Fruit fly (Drosophila melanogaster): ENCODE results near the gene Ccp84Ag.

The Ccp84Ag gene

DNA sequence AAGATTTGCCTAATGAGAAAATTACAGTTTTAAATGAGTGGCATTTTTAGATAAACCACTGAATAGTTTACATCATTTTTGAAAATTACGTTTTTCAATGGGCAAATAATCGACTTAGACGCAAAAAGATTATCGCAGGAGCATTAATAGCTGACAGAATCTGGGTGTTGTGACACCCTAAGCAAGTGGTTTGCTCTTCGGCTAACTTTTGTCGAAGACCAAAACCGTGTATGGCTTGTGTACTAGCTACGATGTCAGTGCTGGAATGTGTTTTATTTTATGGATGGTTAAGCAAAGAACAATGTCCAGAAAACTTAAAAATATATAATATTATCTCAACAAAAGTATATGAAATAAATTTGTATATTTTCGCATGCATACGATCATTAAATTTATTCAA, 22.3 kb downstream of the Ccp84Ag start:
- no peak for TF ChIP-seq CG5204 (GFP tag; optimal IDR thresholded peaks at IDR 0.05)
- no peak for TF ChIP-seq CG33017 (tag; optimal IDR thresholded peaks at IDR 0.05)
- no peak for TF ChIP-seq CG14711 (tag; optimal IDR thresholded peaks at IDR 0.05)
- no peak for TF ChIP-seq cnc (optimal IDR thresholded peaks at IDR 0.05)
- no peak for TF ChIP-seq CG12768 (GFP tag; optimal IDR thresholded peaks at IDR 0.05)
- no peak for TF ChIP-seq cic (GFP tag; optimal IDR thresholded peaks at IDR 0.05)
- no peak for TF ChIP-seq pad (GFP tag; optimal IDR thresholded peaks at IDR 0.05)
- no peak for TF ChIP-seq Crg-1 (GFP tag; optimal IDR thresholded peaks at IDR 0.05)
- TF ChIP-seq tj (GFP tag; optimal IDR thresholded peaks at IDR 0.05) = no peak
- TF ChIP-seq Hr96 (GFP tag; optimal IDR thresholded peaks at IDR 0.05) = no peak
- no peak for TF ChIP-seq Clk (GFP tag; optimal IDR thresholded peaks at IDR 0.05)
- TF ChIP-seq CG7045 (GFP tag; optimal IDR thresholded peaks at IDR 0.05) = no peak
- no peak for TF ChIP-seq bab1 (GFP tag; optimal IDR thresholded peaks at IDR 0.05)
- TF ChIP-seq CG11617 (GFP tag; optimal IDR thresholded peaks at IDR 0.05) = no peak
- no peak for TF ChIP-seq toe (GFP tag; optimal IDR thresholded peaks at IDR 0.05)

DNA sequence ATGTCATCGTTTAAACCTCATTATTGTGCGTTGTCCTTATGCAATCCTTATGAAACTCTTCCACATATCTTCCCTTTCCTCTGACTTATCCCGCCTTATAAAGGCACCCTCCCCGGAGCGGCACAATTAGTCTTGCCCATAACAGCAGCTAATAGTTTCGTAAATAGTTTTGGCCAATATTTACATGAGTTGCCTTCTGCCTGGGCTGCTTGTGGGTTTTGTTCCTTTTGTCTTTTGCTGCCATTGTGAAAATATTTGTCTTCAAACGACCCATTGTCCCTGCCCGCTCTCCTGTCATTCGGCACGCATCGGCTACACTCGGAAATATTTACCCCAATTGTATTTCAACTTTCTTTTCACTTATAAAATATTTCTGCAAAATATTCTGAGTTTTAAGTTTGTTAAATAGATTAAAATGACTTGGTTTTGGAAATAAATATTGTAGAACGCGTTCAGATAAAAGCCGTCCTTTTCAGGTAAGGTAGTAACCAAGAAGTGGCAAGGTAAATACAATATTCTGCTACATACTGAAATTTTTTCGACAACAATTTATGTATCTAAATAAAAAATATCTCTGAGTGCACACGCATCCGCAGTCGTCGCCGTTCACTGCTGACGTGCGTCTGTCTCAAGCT, 37.1 kb downstream of the Ccp84Ag start:
- TF ChIP-seq CG14711 (tag; optimal IDR thresholded peaks at IDR 0.05) (no peak), Hr96 (GFP tag; optimal IDR thresholded peaks at IDR 0.05) (no peak), toe (GFP tag; optimal IDR thresholded peaks at IDR 0.05) (no peak), CG7101 (tag; optimal IDR thresholded peaks at IDR 0.05) (no peak), Mnt (GFP tag; optimal IDR thresholded peaks at IDR 0.05) (no peak), cnc (optimal IDR thresholded peaks at IDR 0.05) (no peak), CG5204 (GFP tag; optimal IDR thresholded peaks at IDR 0.05) (no peak), CG1620 (GFP tag; optimal IDR thresholded peaks at IDR 0.05) (no peak), CG33017 (tag; optimal IDR thresholded peaks at IDR 0.05) (no peak), cic (GFP tag; optimal IDR thresholded peaks at IDR 0.05) (no peak)

DNA sequence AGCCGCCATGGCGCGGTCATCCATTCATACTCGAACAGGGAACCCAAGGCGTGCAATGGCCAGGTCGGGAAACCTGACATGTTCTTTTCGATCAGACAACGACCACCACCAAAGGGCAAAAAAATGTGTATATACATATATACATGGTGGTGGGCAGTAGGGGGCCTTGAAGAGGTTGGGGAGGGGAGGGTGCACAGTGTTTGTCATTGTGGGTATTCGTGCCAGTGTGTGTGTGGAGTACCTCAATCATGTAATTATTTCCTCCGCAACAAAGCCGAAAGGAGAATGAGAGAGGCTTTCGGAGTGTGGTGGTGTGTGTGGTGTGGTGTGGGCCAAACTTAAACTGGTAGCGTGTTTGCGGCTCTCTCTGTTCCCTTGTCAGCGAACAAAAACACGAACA, 39.6 kb downstream of the Ccp84Ag start:
- TF ChIP-seq ovo (GFP tag; optimal IDR thresholded peaks at IDR 0.05) = no peak
- TF ChIP-seq pad (GFP tag; optimal IDR thresholded peaks at IDR 0.05) = no peak
- TF ChIP-seq CG5204 (GFP tag; optimal IDR thresholded peaks at IDR 0.05) = no peak
- TF ChIP-seq kay (GFP tag; ENCODE audit: borderline replicate concordance) = no peak
- no peak for TF ChIP-seq Hr96 (GFP tag; optimal IDR thresholded peaks at IDR 0.05)
- TF ChIP-seq Mnt (GFP tag; optimal IDR thresholded peaks at IDR 0.05) = no peak

DNA sequence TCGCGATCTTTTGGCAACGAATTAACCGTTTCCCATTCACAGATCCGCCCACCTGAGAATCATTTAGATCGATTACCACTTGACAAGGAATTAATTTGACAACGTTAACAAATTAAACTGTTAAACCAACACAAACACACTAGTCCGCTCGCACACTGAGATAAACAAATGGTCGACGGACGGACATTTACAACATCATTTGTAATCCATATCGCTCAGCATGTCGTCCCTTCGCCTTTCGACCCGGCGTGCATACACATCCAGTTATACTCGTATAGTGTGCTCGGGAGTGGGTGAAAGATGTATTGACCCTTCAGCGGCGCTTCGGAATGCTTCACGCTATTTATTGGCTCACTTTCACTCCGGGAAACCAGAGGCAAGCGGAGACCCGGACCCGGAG, 49.2 kb downstream of the Ccp84Ag start:
- TF ChIP-seq tj (GFP tag; optimal IDR thresholded peaks at IDR 0.05) (no peak), CG7101 (tag; optimal IDR thresholded peaks at IDR 0.05) (no peak)
